Worm (Caenorhabditis elegans) whole organism, young adult: ENCODE measurements around the gene fbxb-75.

Experiments used
- B0336.3 ChIP-seq: fragments of 200-800 bp; sonication (Bioruptor generic); IDR thresholded peaks from 2 replicates; pipeline ENCODE4 v1.3.6; 2022; ENCODE audit warnings: missing genetic modification characterization, missing compliant biosample characterization
- F10E7.11 ChIP-seq: sonication (generic microtip); optimal IDR thresholded peaks from 2 replicates; lab custom pipeline; 2017; ENCODE audit warnings: mild to moderate bottlenecking, missing genetic modification characterization, moderate library complexity, missing compliant biosample characterization
- F22D6.2 ChIP-seq: sonication (generic microtip); optimal IDR thresholded peaks from 2 replicates; lab custom pipeline; 2016; ENCODE audit warnings: mild to moderate bottlenecking, missing genetic modification characterization, missing compliant biosample characterization
- F57A8.1 ChIP-seq: fragments of 200-800 bp; sonication (Bioruptor generic); optimal IDR thresholded peaks from 2 replicates; lab custom pipeline; 2018; ENCODE audit warnings: mild to moderate bottlenecking, missing genetic modification characterization, moderate library complexity, missing compliant biosample characterization
- Y53G8AR.9 ChIP-seq: fragments of 200-800 bp; sonication (Bioruptor generic); conservative IDR thresholded peaks from 2 replicates; pipeline ENCODE4 v1.3.6; 2022; ENCODE audit warnings: missing genetic modification reagents, missing genetic modification characterization, missing compliant biosample characterization
- Y79H2A.3 ChIP-seq: fragments of 200-800 bp; sonication (Bioruptor generic); conservative IDR thresholded peaks from 2 replicates; pipeline ENCODE4 v1.3.6; 2022; ENCODE audit warnings: missing genetic modification reagents, missing genetic modification characterization, missing compliant biosample characterization
- Y95B8A.8 ChIP-seq: fragments of 200-800 bp; sonication (Bioruptor generic); IDR thresholded peaks from 2 replicates; pipeline ENCODE4 v1.3.6; 2022; ENCODE audit warnings: missing genetic modification reagents, missing genetic modification characterization, missing compliant biosample characterization
- ZK185.1 ChIP-seq: sonication (generic microtip); optimal IDR thresholded peaks from 2 replicates; lab custom pipeline; 2016; ENCODE audit warnings: mild to moderate bottlenecking, missing genetic modification characterization, missing compliant biosample characterization; ENCODE audit not compliant: poor library complexity, severe bottlenecking
- aptf-2 ChIP-seq: fragments of 200-800 bp; sonication (Bioruptor generic); conservative IDR thresholded peaks from 2 replicates; pipeline ENCODE4 v1.3.6; 2022; ENCODE audit warnings: missing genetic modification reagents, missing genetic modification characterization, missing compliant biosample characterization
- atf-7 ChIP-seq: sonication (generic microtip); optimal IDR thresholded peaks from 2 replicates; lab custom pipeline; 2017; ENCODE audit warnings: mild to moderate bottlenecking, missing genetic modification characterization, missing compliant biosample characterization
- athp-1 ChIP-seq: sonication (generic microtip); optimal IDR thresholded peaks from 2 replicates; lab custom pipeline; 2017; ENCODE audit warnings: mild to moderate bottlenecking, missing genetic modification characterization, missing compliant biosample characterization
- attf-5 ChIP-seq: fragments of 200-800 bp; sonication (Bioruptor generic); optimal IDR thresholded peaks from 2 replicates; lab custom pipeline; 2018; ENCODE audit warnings: mild to moderate bottlenecking, missing genetic modification characterization, missing compliant biosample characterization
- bed-1 ChIP-seq: fragments of 200-800 bp; sonication (Bioruptor generic); IDR thresholded peaks from 2 replicates; pipeline ENCODE4 v1.3.6; 2022; ENCODE audit warnings: missing genetic modification reagents, missing genetic modification characterization, missing compliant biosample characterization
- cebp-1 ChIP-seq, 2 experiments: fragments of 200-800 bp in 1 of 2; sonication (Bioruptor generic) in 1 of 2; sonication (generic microtip) in 1 of 2; IDR thresholded peaks in 1 of 2; optimal IDR thresholded peaks in 1 of 2; 2 replicates each; pipeline versions ENCODE4 v1.3.6 to Lab custom; 2017 to 2022; ENCODE audit warnings: missing compliant biosample characterization in 2 of 2, missing genetic modification characterization in 2 of 2, mild to moderate bottlenecking in 1 of 2, missing genetic modification reagents in 1 of 2, moderate library complexity in 1 of 2
- chd-7 ChIP-seq: sonication (generic microtip); optimal IDR thresholded peaks from 2 replicates; lab custom pipeline; 2016; ENCODE audit warnings: mild to moderate bottlenecking, missing genetic modification characterization, moderate library complexity, missing compliant biosample characterization
- egl-18 ChIP-seq: fragments of 200-800 bp; sonication (Bioruptor generic); IDR thresholded peaks from 2 replicates; pipeline ENCODE4 v1.3.6; 2022; ENCODE audit warnings: missing genetic modification reagents, missing genetic modification characterization, missing compliant biosample characterization
- egrh-3 ChIP-seq: fragments of 200-800 bp; sonication (Bioruptor generic); IDR thresholded peaks from 2 replicates; pipeline ENCODE4 v1.3.6; 2022; ENCODE audit warnings: missing genetic modification reagents, missing genetic modification characterization, missing compliant biosample characterization
- ets-4 ChIP-seq: fragments of 200-800 bp; sonication (Bioruptor generic); optimal IDR thresholded peaks from 2 replicates; lab custom pipeline; 2018; ENCODE audit warnings: mild to moderate bottlenecking, missing genetic modification characterization, missing compliant biosample characterization
- hmg-1.2 ChIP-seq: fragments of 200-800 bp; sonication (Bioruptor generic); IDR thresholded peaks from 2 replicates; pipeline ENCODE4 v1.3.6; 2022; ENCODE audit warnings: missing genetic modification reagents, missing genetic modification characterization, missing compliant biosample characterization
- hrde-1 ChIP-seq: sonication (generic microtip); optimal IDR thresholded peaks from 2 replicates; lab custom pipeline; 2016; ENCODE audit warnings: missing genetic modification characterization, mild to moderate bottlenecking, missing compliant biosample characterization, moderate library complexity, missing genotype, missing genetic modification reagents, borderline replicate concordance
- hsf-1 ChIP-seq: fragments of 200-800 bp; sonication (Bioruptor generic); IDR thresholded peaks from 2 replicates; pipeline ENCODE4 v1.3.6; 2022; ENCODE audit warnings: missing genetic modification reagents, missing genetic modification characterization, missing compliant biosample characterization
- lin-26 ChIP-seq: fragments of 200-800 bp; sonication (Bioruptor generic); IDR thresholded peaks from 2 replicates; pipeline ENCODE4 v1.3.6; 2022; ENCODE audit warnings: missing genetic modification reagents, missing genetic modification characterization, missing compliant biosample characterization
- lin-40 ChIP-seq: sonication (generic microtip); optimal IDR thresholded peaks from 2 replicates; lab custom pipeline; 2016; ENCODE audit warnings: missing genetic modification characterization, mild to moderate bottlenecking, missing compliant biosample characterization, missing genotype, missing genetic modification reagents
- lin-54 ChIP-seq: fragments of 200-800 bp; sonication (Bioruptor generic); optimal IDR thresholded peaks from 2 replicates; lab custom pipeline; 2018; ENCODE audit warnings: mild to moderate bottlenecking, missing genetic modification characterization, missing compliant biosample characterization
- lsy-27 ChIP-seq: sonication (generic microtip); optimal IDR thresholded peaks from 2 replicates; lab custom pipeline; 2017; ENCODE audit warnings: missing genetic modification characterization, mild to moderate bottlenecking, missing compliant biosample characterization, antibody characterized with exemption, missing genotype, borderline replicate concordance; ENCODE audit not compliant: insufficient read depth
- madf-10 ChIP-seq: sonication (generic microtip); optimal IDR thresholded peaks from 2 replicates; lab custom pipeline; 2016; ENCODE audit warnings: mild to moderate bottlenecking, missing genetic modification characterization, missing compliant biosample characterization
- madf-6 ChIP-seq: fragments of 200-800 bp; sonication (Bioruptor generic); IDR thresholded peaks from 2 replicates; pipeline ENCODE4 v1.3.6; 2022; ENCODE audit warnings: missing genetic modification reagents, missing genetic modification characterization, missing compliant biosample characterization
- mcd-1 ChIP-seq: fragments of 200-800 bp; sonication (Bioruptor generic); IDR thresholded peaks from 2 replicates; pipeline ENCODE4 v1.3.6; 2022; ENCODE audit warnings: missing genetic modification reagents, missing genetic modification characterization, missing compliant biosample characterization
- mes-4 ChIP-seq: sonication (generic microtip); optimal IDR thresholded peaks from 2 replicates; lab custom pipeline; 2016; ENCODE audit warnings: missing genotype, missing genetic modification characterization, missing compliant biosample characterization
- nhr-80 ChIP-seq: sonication (generic microtip); optimal IDR thresholded peaks from 2 replicates; lab custom pipeline; 2016; ENCODE audit warnings: missing genetic modification characterization, missing compliant biosample characterization
- pbrm-1 ChIP-seq: fragments of 200-800 bp; sonication (Bioruptor generic); IDR thresholded peaks from 2 replicates; pipeline ENCODE4 v1.3.6; 2022; ENCODE audit warnings: missing genetic modification reagents, missing genetic modification characterization, missing compliant biosample characterization
- rcor-1 ChIP-seq: fragments of 200-800 bp; sonication (Bioruptor generic); IDR thresholded peaks from 2 replicates; pipeline ENCODE4 v1.3.6; 2022; ENCODE audit warnings: missing genetic modification reagents, missing genetic modification characterization, missing compliant biosample characterization
- somi-1 ChIP-seq: fragments of 200-800 bp; sonication (Bioruptor generic); optimal IDR thresholded peaks from 2 replicates; lab custom pipeline; 2018; ENCODE audit warnings: mild to moderate bottlenecking, missing genetic modification characterization, missing compliant biosample characterization
- unc-130 ChIP-seq: sonication (generic microtip); optimal IDR thresholded peaks from 2 replicates; lab custom pipeline; 2016; ENCODE audit warnings: missing genetic modification reagents, missing genetic modification characterization, missing compliant biosample characterization
- zfh-2 ChIP-seq: fragments of 200-800 bp; sonication (Bioruptor generic); conservative IDR thresholded peaks from 2 replicates; pipeline ENCODE4 v1.3.6; 2022; ENCODE audit warnings: missing genetic modification reagents, missing genetic modification characterization, missing compliant biosample characterization
- zim-3 ChIP-seq: sonication (generic microtip); optimal IDR thresholded peaks from 2 replicates; lab custom pipeline; 2017; ENCODE audit warnings: mild to moderate bottlenecking, missing genetic modification characterization, moderate library complexity, missing compliant biosample characterization
- ztf-18 ChIP-seq: sonication (generic microtip); optimal IDR thresholded peaks from 2 replicates; lab custom pipeline; 2016; ENCODE audit warnings: missing genotype, mild to moderate bottlenecking, missing genetic modification characterization, missing compliant biosample characterization
- ztf-26 ChIP-seq: sonication (generic microtip); optimal IDR thresholded peaks from 2 replicates; lab custom pipeline; 2017; ENCODE audit warnings: missing genetic modification characterization, missing compliant biosample characterization
- ztf-28 ChIP-seq: fragments of 200-800 bp; sonication (Bioruptor generic); IDR thresholded peaks from 2 replicates; pipeline ENCODE4 v1.3.6; 2022; ENCODE audit warnings: missing genetic modification reagents, missing genetic modification characterization, missing compliant biosample characterization

fbxb-75 gene

DNA sequence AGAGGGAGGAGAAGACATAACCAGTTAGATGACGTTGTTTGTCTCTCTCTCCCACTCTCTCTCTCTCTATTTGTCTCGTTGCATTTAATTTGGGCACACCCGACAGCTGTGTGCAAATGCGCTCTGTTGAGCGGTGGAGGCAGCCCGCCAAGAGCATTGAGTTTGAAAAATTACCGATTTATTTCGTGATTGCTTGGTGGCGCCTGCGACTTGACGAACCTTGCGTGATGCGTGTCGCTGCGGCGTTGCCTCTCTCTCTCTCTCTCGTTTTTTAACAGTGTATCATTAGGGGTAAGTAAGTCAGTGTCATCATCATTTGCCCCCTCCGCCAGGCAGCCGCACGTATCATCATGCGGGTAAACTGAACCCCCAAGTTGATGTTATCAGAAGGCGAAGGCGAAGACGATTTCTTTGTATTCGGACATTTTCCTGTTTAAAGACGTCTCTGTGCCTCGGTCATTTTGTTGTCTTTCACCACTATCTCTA lies 34.9 kb downstream of the fbxb-75 start (continued):
- 0 out of 2 replicates have a peak, but pooled peaks have one; percentile 8 for TF ChIP-seq egrh-3 (GFP tag; lab: Robert Waterston, UW)
- no peak for TF ChIP-seq lsy-27 (tag; lab: Kevin White, UChicago)
- TF ChIP-seq atf-7 = peak; percentile 53
- peak; percentile 79 for TF ChIP-seq attf-5
- TF ChIP-seq F22D6.2 (tag; lab: Kevin White, UChicago) = no peak
- peak; percentile 41; the same call in 1 of the 2 replicates for TF ChIP-seq hmg-1.2
- TF ChIP-seq chd-7 = peak; percentile 36
- no peak for TF ChIP-seq mes-4 (tag; lab: Kevin White, UChicago)
- TF ChIP-seq F10E7.11 (tag; lab: Kevin White, UChicago) = no peak
- peak; percentile 36; the same call in 1 of the 2 replicates for TF ChIP-seq rcor-1 (GFP tag; lab: Robert Waterston, UW)
- no peak for TF ChIP-seq Y79H2A.3
- TF ChIP-seq ets-4 (GFP tag; lab: Kevin White, UChicago) = peak; percentile 38
- no peak for TF ChIP-seq F57A8.1

DNA sequence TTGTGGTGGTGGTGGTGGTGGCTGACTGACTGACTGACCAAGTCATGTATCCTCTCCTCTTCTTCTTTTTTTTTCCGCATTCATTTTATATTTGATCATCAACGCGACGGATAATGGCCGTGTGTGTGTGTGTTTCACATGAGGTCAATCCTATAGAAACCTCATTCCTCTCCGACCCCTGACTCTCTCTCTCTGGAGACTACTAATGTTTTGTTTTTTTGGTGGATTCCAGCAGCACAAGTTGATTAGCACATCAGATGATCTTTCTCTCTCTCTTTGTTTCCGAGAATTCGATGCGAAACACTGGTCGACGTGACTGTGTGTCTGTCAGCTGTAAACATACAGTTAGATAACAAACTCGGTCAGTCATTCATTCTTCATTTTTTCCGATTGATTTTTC lies 35.9 kb downstream of the fbxb-75 start, which contains the start of gene Y24D9A.7:
TSS of gene Y24D9A.7 (minus strand) at position 46 of the 400 bp plus-strand sequence.
- TF ChIP-seq lin-54 (GFP tag; lab: Kevin White, UChicago) = peak; percentile 2
- TF ChIP-seq zim-3 = peak; percentile 6
- TF ChIP-seq pbrm-1 (GFP tag; lab: Robert Waterston, UW) = no peak
- peak; percentile 49 for TF ChIP-seq nhr-80 (tag; lab: Kevin White, UChicago)
- TF ChIP-seq bed-1 (GFP tag; lab: Robert Waterston, UW) = no peak

DNA sequence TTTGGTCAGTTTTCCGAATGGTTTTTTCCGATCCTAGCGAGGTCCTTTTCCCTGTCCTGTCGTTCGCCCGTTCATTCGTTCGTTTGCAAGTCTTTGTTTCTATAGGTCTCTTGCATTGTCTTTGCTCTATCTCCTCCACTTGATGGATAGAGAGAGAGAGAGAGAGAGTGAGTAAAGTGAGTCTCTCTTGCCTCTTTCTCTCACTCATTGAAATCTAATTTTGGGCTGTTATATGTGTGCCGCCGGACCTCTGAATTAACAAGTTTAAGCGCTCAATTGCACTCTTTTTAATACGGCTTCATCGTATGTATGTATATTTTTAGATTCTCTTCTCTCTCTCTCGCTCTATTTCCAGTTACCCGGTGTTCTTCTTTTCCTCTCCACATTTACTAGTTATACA lies 37.1 kb downstream of the fbxb-75 start:
- TF ChIP-seq zfh-2 (GFP tag; lab: Robert Waterston, UW) (0 out of 2 replicates have a peak, but pooled peaks have one; percentile 10), mcd-1 (GFP tag; lab: Robert Waterston, UW) (0 out of 2 replicates have a peak, but pooled peaks have one; percentile 24), hsf-1 (GFP tag; lab: Robert Waterston, UW) (no peak), Y95B8A.8 (no peak)
- TF ChIP-seq, all 124 proteins: peak for 2

DNA sequence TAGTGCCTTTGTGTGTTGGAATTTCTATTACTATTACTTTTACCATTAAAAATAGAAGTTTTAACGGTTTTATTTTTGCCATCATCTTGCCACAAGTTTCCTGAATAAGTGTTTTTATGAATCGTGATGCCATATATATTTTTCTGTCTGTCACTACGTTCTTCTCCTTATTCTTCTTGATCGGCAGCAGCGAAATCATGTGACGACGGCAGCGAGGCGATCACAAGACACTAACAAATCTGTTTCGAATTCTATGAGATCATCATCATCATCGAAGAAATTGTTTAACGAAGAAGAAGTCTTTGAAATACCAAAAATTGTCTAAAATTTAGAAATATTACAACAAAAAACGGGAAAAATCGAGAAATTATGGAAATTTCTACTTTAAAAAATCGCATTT lies 38.6 kb downstream of the fbxb-75 start:
- peak; percentile 1 for TF ChIP-seq somi-1
- peak; percentile 21 for TF ChIP-seq lin-40 (tag; lab: Kevin White, UChicago)
- no peak for TF ChIP-seq ztf-18 (tag; lab: Kevin White, UChicago)
- peak; percentile 17 for TF ChIP-seq ztf-26 (tag; lab: Kevin White, UChicago)

DNA sequence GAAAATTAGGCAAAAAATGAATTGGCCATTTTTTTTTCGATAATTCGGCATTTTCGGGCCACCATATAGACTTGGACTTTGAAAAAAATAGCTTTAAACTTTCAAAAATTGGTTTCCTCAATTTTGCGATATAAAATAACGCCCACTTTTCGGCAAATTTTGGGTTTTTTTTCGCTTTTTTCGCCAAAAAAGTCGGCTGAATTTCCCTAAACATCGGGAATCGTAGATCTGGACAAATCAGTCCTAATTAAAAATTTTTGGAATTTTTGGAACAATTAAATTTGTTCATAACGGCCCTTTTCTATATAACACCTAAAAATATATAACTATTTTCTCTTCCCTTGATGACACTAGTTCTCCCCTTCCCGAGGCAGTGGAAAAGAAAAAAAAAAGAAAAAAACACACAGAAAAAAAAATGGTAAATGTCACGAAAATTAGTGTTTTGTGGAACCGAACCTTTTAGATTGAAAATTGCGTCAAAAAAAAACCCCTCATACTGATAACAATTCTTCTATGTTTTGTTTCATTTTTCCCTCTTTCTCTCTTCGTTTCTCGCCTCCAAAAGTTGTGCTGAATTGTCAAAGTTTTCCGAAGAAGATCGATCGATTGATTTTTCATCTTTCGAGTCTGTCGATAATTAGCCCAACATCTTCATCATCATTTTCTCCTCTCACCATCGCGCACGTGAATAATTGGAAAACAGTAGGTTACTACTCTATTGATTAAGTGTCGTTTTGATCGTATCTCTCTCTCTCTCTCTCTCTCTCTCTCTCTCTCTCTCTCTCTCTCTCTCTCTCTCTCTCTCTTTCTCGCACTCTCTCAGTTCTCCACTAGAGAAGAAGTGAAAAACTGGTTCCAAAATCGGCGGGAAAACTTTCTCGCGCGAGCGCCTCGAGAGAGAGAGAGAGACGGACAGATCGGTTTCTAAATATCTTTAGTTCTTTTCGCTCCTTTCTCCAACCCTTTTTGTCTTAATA lies 40.3 kb downstream of the fbxb-75 start, which contains the start of gene Y24D9A.6:
TSS of gene Y24D9A.6 (minus strand) at position 51 of the 977 bp plus-strand sequence.
- no peak for TF ChIP-seq egl-18
- peak; percentile 1 for TF ChIP-seq nhr-80 (tag; lab: Kevin White, UChicago)
- TF ChIP-seq athp-1 (tag; lab: Kevin White, UChicago) = peak; percentile 26
- no peak for TF ChIP-seq aptf-2 (GFP tag; lab: Robert Waterston, UW)
- peak; percentile 45; the same call in 1 of the 2 replicates for TF ChIP-seq B0336.3 (GFP tag; lab: Robert Waterston, UW)
- no peak for TF ChIP-seq ztf-28 (GFP tag; lab: Robert Waterston, UW)
- no peak for TF ChIP-seq ZK185.1 (tag; lab: Kevin White, UChicago)
- no peak for TF ChIP-seq unc-130 (GFP tag; lab: Kevin White, UChicago)
- 0 out of 2 replicates have a peak, but pooled peaks have one; percentile 31 for TF ChIP-seq Y53G8AR.9 (GFP tag; lab: Robert Waterston, UW)
- no peak for TF ChIP-seq cebp-1 (GFP tag; IDR thresholded peaks at IDR 0.05; lab: Robert Waterston, UW)
- peak; percentile 43 for TF ChIP-seq cebp-1 (tag; optimal IDR thresholded peaks at IDR 0.05; lab: Kevin White, UChicago)
- no peak for TF ChIP-seq madf-10
- TF ChIP-seq hrde-1 (tag; lab: Kevin White, UChicago) = no peak
- 0 out of 2 replicates have a peak, but pooled peaks have one; percentile 33 for TF ChIP-seq lin-26 (GFP tag; lab: Robert Waterston, UW)
- peak; percentile 19; the same call in 1 of the 2 replicates for TF ChIP-seq madf-6 (GFP tag; lab: Robert Waterston, UW)
